Worm (Caenorhabditis elegans) whole organism, L4 larva: ENCODE measurements around the gene F14E5.8.

Experiments
- lin-1 ChIP-seq: fragments of 200-800 bp; sonication (Bioruptor generic); IDR thresholded peaks from 2 replicates; pipeline ENCODE4 v1.3.6; 2022; ENCODE audit warnings: missing genetic modification reagents, missing genetic modification characterization, missing compliant biosample characterization
- nhr-237 ChIP-seq: sonication (generic microtip); optimal IDR thresholded peaks from 2 replicates; lab custom pipeline; 2017; ENCODE audit warnings: missing biosample characterization, missing genetic modification characterization
- skn-1 ChIP-seq: fragments of 150-350 bp; optimal IDR thresholded peaks from 2 replicates; lab custom pipeline; 2014; ENCODE audit warnings: missing biosample characterization, missing genetic modification characterization
- zip-11 ChIP-seq: fragments of 200-800 bp; sonication (Bioruptor generic); IDR thresholded peaks from 2 replicates; pipeline ENCODE4 v1.3.6; 2022; ENCODE audit warnings: missing genetic modification characterization, missing compliant biosample characterization

ce11 chrII:8456094-8456493 lies 36.2 kb downstream of the F14E5.8 start, which contains the start of gene F22B5.6:
- no peak for TF ChIP-seq lin-1 (GFP tag; lab: Robert Waterston, UW)
- TF ChIP-seq zip-11 (GFP tag; lab: Robert Waterston, UW), result no peak
- TF ChIP-seq skn-1 (tag; lab: Kevin White, UChicago), result no peak
- TF ChIP-seq nhr-237 (tag; lab: Kevin White, UChicago), result no peak
